Worm (Caenorhabditis elegans) whole organism, L4 larva: ENCODE data around the gene dmsr-6.

Experiments used
- F10B5.3 ChIP-seq: sonication (generic microtip); optimal IDR thresholded peaks from 2 replicates; lab custom pipeline; 2016; ENCODE audit warnings: mild to moderate bottlenecking, missing genetic modification characterization, missing compliant biosample characterization
- F26F4.8 ChIP-seq: fragments of 200-800 bp; sonication (Bioruptor generic); conservative IDR thresholded peaks from 2 replicates; pipeline ENCODE4 v1.3.6; 2022; ENCODE audit warnings: missing genetic modification characterization, missing compliant biosample characterization
- F37D6.2 ChIP-seq: sonication (generic microtip); optimal IDR thresholded peaks from 2 replicates; lab custom pipeline; 2016; ENCODE audit warnings: mild to moderate bottlenecking, missing genetic modification characterization, missing compliant biosample characterization
- F44E2.7 ChIP-seq: fragments of 200-800 bp; sonication (Bioruptor generic); IDR thresholded peaks from 2 replicates; pipeline ENCODE4 v2.1.2; 2022; ENCODE audit warnings: missing genetic modification characterization, missing compliant biosample characterization
- T20F7.1 ChIP-seq: fragments of 200-800 bp; sonication (Bioruptor generic); optimal IDR thresholded peaks from 2 replicates; lab custom pipeline; 2018; ENCODE audit warnings: mild to moderate bottlenecking, missing genetic modification characterization, missing compliant biosample characterization
- ZK546.5 ChIP-seq, 2 experiments: sonication (generic microtip); optimal IDR thresholded peaks; 2 replicates each; lab custom pipeline; 2017; ENCODE audit warnings: missing biosample characterization in 2 of 2, missing genetic modification characterization in 2 of 2
- aly-2 ChIP-seq: sonication (generic microtip); optimal IDR thresholded peaks from 2 replicates; lab custom pipeline; 2018; ENCODE audit warnings: missing biosample characterization, missing genetic modification characterization
- arid-1 ChIP-seq: fragments of 200-800 bp; sonication (Bioruptor generic); conservative IDR thresholded peaks from 2 replicates; pipeline ENCODE4 v1.3.6; 2022; ENCODE audit warnings: missing genetic modification reagents, missing genetic modification characterization, missing compliant biosample characterization
- ceh-28 ChIP-seq: fragments of 150-350 bp; optimal IDR thresholded peaks from 2 replicates; lab custom pipeline; 2014; ENCODE audit warnings: missing biosample characterization, missing genetic modification reagents, missing genetic modification characterization
- ceh-32 ChIP-seq: sonication (generic microtip); optimal IDR thresholded peaks from 2 replicates; lab custom pipeline; 2016; ENCODE audit warnings: mild to moderate bottlenecking, missing genetic modification characterization, missing compliant biosample characterization; ENCODE audit not compliant: poor library complexity
- ceh-44 ChIP-seq: fragments of 200-800 bp; sonication (Bioruptor generic); IDR thresholded peaks from 2 replicates; pipeline ENCODE4 v1.3.6; 2022; ENCODE audit warnings: missing genetic modification reagents, missing genetic modification characterization, missing compliant biosample characterization
- ceh-62 ChIP-seq: sonication (generic microtip); optimal IDR thresholded peaks from 2 replicates; lab custom pipeline; 2017; ENCODE audit warnings: missing biosample characterization, missing genetic modification characterization
- ceh-82 ChIP-seq: sonication (generic microtip); optimal IDR thresholded peaks from 2 replicates; lab custom pipeline; 2017; ENCODE audit warnings: missing biosample characterization, missing genetic modification characterization
- ces-1 ChIP-seq: fragments of 150-350 bp; sonication (generic microtip); optimal IDR thresholded peaks from 4 replicates; lab custom pipeline; 2014; ENCODE audit warnings: missing biosample characterization, missing genetic modification reagents, missing genetic modification characterization
- cey-2 ChIP-seq: sonication (generic microtip); optimal IDR thresholded peaks from 3 replicates; lab custom pipeline; 2017; ENCODE audit warnings: missing genetic modification characterization, mild to moderate bottlenecking, missing compliant biosample characterization, antibody characterized with exemption, borderline replicate concordance; ENCODE audit not compliant: insufficient read depth
- ctbp-1 ChIP-seq: fragments of 200-800 bp; sonication (Bioruptor generic); IDR thresholded peaks from 2 replicates; pipeline ENCODE4 v1.3.6; 2022; ENCODE audit warnings: missing genetic modification reagents, missing genetic modification characterization, missing compliant biosample characterization
- daf-16 ChIP-seq, 3 experiments: sonication (generic microtip); optimal IDR thresholded peaks; 2 replicates each; lab custom pipeline; 2016 to 2017; ENCODE audit warnings: missing genetic modification characterization in 3 of 3, missing genetic modification reagents in 3 of 3, mild to moderate bottlenecking in 2 of 3, missing compliant biosample characterization in 2 of 3, missing biosample characterization in 1 of 3, moderate library complexity in 1 of 3
- daf-8 ChIP-seq: fragments of 200-800 bp; sonication (Bioruptor generic); IDR thresholded peaks from 2 replicates; pipeline ENCODE4 v1.3.6; 2022; ENCODE audit warnings: missing genetic modification characterization, missing compliant biosample characterization
- dmd-6 ChIP-seq: fragments of 200-800 bp; sonication (Bioruptor generic); IDR thresholded peaks from 2 replicates; pipeline ENCODE4 v1.3.6; 2022; ENCODE audit warnings: missing genetic modification reagents, missing genetic modification characterization, missing compliant biosample characterization
- dmd-9 ChIP-seq: fragments of 200-800 bp; sonication (Bioruptor generic); IDR thresholded peaks from 2 replicates; pipeline ENCODE4 v1.3.6; 2022; ENCODE audit warnings: missing genetic modification reagents, missing genetic modification characterization, missing compliant biosample characterization
- dve-1 ChIP-seq: sonication (generic microtip); optimal IDR thresholded peaks from 2 replicates; lab custom pipeline; 2017; ENCODE audit warnings: antibody characterized with exemption, mild to moderate bottlenecking, missing genetic modification characterization, missing compliant biosample characterization; ENCODE audit not compliant: insufficient read depth
- egl-27 ChIP-seq: sonication (generic microtip); optimal IDR thresholded peaks from 3 replicates; lab custom pipeline; 2017; ENCODE audit warnings: missing biosample characterization, missing genetic modification reagents, missing genetic modification characterization
- fkh-10 ChIP-seq: fragments of 150-350 bp; optimal IDR thresholded peaks from 2 replicates; lab custom pipeline; 2014; ENCODE audit warnings: missing biosample characterization, missing genetic modification reagents, missing genetic modification characterization
- fos-1 ChIP-seq: fragments of 150-350 bp; optimal IDR thresholded peaks from 2 replicates; lab custom pipeline; 2014; ENCODE audit warnings: missing biosample characterization, missing genetic modification characterization
- gei-8 ChIP-seq: fragments of 200-800 bp; sonication (Bioruptor generic); optimal IDR thresholded peaks from 2 replicates; lab custom pipeline; 2018; ENCODE audit warnings: mild to moderate bottlenecking, missing genetic modification characterization, missing compliant biosample characterization
- lin-1 ChIP-seq: fragments of 200-800 bp; sonication (Bioruptor generic); IDR thresholded peaks from 2 replicates; pipeline ENCODE4 v1.3.6; 2022; ENCODE audit warnings: missing genetic modification reagents, missing genetic modification characterization, missing compliant biosample characterization
- lin-13 ChIP-seq: fragments of 150-350 bp; optimal IDR thresholded peaks from 2 replicates; lab custom pipeline; 2014; ENCODE audit warnings: missing biosample characterization, missing genetic modification reagents, missing genetic modification characterization
- lin-38 ChIP-seq: fragments of 200-800 bp; sonication (Bioruptor generic); IDR thresholded peaks from 2 replicates; pipeline ENCODE4 v1.3.6; 2022; ENCODE audit warnings: missing genetic modification reagents, missing genetic modification characterization, missing compliant biosample characterization
- lin-39 ChIP-seq: fragments of 150-350 bp; optimal IDR thresholded peaks from 2 replicates; lab custom pipeline; 2014; ENCODE audit warnings: missing biosample characterization, missing genetic modification reagents, missing genetic modification characterization
- lsy-2 ChIP-seq, 2 experiments: fragments of 150-350 bp in 1 of 2; sonication (generic microtip) in 1 of 2; optimal IDR thresholded peaks; 2 replicates each; lab custom pipeline; 2014 to 2017; ENCODE audit warnings: missing biosample characterization in 2 of 2, missing genetic modification characterization in 2 of 2
- mes-2 ChIP-seq: sonication (generic microtip); optimal IDR thresholded peaks from 2 replicates; lab custom pipeline; 2016; ENCODE audit warnings: missing genotype, mild to moderate bottlenecking, missing genetic modification characterization, missing compliant biosample characterization; ENCODE audit not compliant: poor library complexity, severe bottlenecking
- mxl-3 ChIP-seq: fragments of 200-800 bp; sonication (Bioruptor generic); optimal IDR thresholded peaks from 2 replicates; lab custom pipeline; 2018; ENCODE audit warnings: mild to moderate bottlenecking, missing genetic modification characterization, missing compliant biosample characterization
- nhr-10 ChIP-seq: fragments of 150-350 bp; optimal IDR thresholded peaks from 2 replicates; lab custom pipeline; 2014; ENCODE audit warnings: missing biosample characterization, missing genetic modification characterization
- nhr-102 ChIP-seq: sonication (generic microtip); optimal IDR thresholded peaks from 2 replicates; lab custom pipeline; 2016; ENCODE audit warnings: mild to moderate bottlenecking, missing genetic modification characterization, moderate library complexity, missing compliant biosample characterization
- nhr-11 ChIP-seq: fragments of 150-350 bp; optimal IDR thresholded peaks from 2 replicates; lab custom pipeline; 2014; ENCODE audit warnings: missing biosample characterization, missing genetic modification characterization
- nhr-25 ChIP-seq: sonication (generic microtip); optimal IDR thresholded peaks from 2 replicates; lab custom pipeline; 2017; ENCODE audit warnings: missing genetic modification characterization, mild to moderate bottlenecking, missing compliant biosample characterization, antibody characterized with exemption, moderate library complexity, borderline replicate concordance; ENCODE audit not compliant: insufficient read depth
- nhr-28 ChIP-seq: fragments of 150-350 bp; optimal IDR thresholded peaks from 2 replicates; lab custom pipeline; 2014; ENCODE audit warnings: missing biosample characterization, missing genetic modification characterization
- nhr-41 ChIP-seq: fragments of 200-800 bp; sonication (Bioruptor generic); IDR thresholded peaks from 2 replicates; pipeline ENCODE4 v1.3.6; 2022; ENCODE audit warnings: missing genetic modification reagents, missing genetic modification characterization, missing compliant biosample characterization
- nhr-42 ChIP-seq: fragments of 200-800 bp; sonication (Bioruptor generic); IDR thresholded peaks from 2 replicates; pipeline ENCODE4 v1.3.6; 2022; ENCODE audit warnings: missing genetic modification characterization, missing compliant biosample characterization
- nhr-76 ChIP-seq: fragments of 150-350 bp; optimal IDR thresholded peaks from 2 replicates; lab custom pipeline; 2014; ENCODE audit warnings: missing biosample characterization, missing genetic modification characterization
- saeg-2 ChIP-seq: fragments of 200-800 bp; sonication (Bioruptor generic); IDR thresholded peaks from 2 replicates; pipeline ENCODE4 v1.3.6; 2022; ENCODE audit warnings: missing genetic modification reagents, missing genetic modification characterization, missing compliant biosample characterization
- snpc-1.2 ChIP-seq: fragments of 200-800 bp; sonication (Bioruptor generic); IDR thresholded peaks from 2 replicates; pipeline ENCODE4 v1.3.6; 2022; ENCODE audit warnings: missing genetic modification reagents, missing genetic modification characterization, missing compliant biosample characterization
- tra-1 ChIP-seq: fragments of 200-800 bp; sonication (Bioruptor generic); IDR thresholded peaks from 2 replicates; pipeline ENCODE4 v1.3.6; 2022; ENCODE audit warnings: missing genetic modification reagents, missing genetic modification characterization, missing compliant biosample characterization
- unc-39 ChIP-seq: sonication (generic microtip); optimal IDR thresholded peaks from 2 replicates; lab custom pipeline; 2017; ENCODE audit warnings: missing biosample characterization, missing genetic modification characterization
- unc-62 ChIP-seq, 3 experiments: fragments of 150-350 bp in 1 of 3; sonication (generic microtip); optimal IDR thresholded peaks in 2 of 3; peaks in 1 of 3; 1 replicate in 1 of 3; 2 replicates in 2 of 3; lab custom pipeline; 2014 to 2017; ENCODE audit warnings: missing biosample characterization in 3 of 3, missing genetic modification characterization in 3 of 3, missing genetic modification reagents in 3 of 3, missing genotype in 1 of 3
- vab-7 ChIP-seq: fragments of 200-800 bp; sonication (Bioruptor generic); IDR thresholded peaks from 2 replicates; pipeline ENCODE4 v1.3.6; 2022; ENCODE audit warnings: missing genetic modification reagents, missing genetic modification characterization, missing compliant biosample characterization
- zfp-2 ChIP-seq: sonication (generic microtip); optimal IDR thresholded peaks from 2 replicates; lab custom pipeline; 2016; ENCODE audit warnings: mild to moderate bottlenecking, missing genetic modification characterization, missing compliant biosample characterization
- zip-11 ChIP-seq: fragments of 200-800 bp; sonication (Bioruptor generic); IDR thresholded peaks from 2 replicates; pipeline ENCODE4 v1.3.6; 2022; ENCODE audit warnings: missing genetic modification characterization, missing compliant biosample characterization
- zip-2 ChIP-seq: fragments of 150-350 bp; optimal IDR thresholded peaks from 2 replicates; lab custom pipeline; 2014; ENCODE audit warnings: missing biosample characterization, missing genetic modification characterization
- ztf-7 ChIP-seq: fragments of 150-350 bp; optimal IDR thresholded peaks from 2 replicates; lab custom pipeline; 2014; ENCODE audit warnings: missing biosample characterization, missing genetic modification characterization

Gene dmsr-6

DNA sequence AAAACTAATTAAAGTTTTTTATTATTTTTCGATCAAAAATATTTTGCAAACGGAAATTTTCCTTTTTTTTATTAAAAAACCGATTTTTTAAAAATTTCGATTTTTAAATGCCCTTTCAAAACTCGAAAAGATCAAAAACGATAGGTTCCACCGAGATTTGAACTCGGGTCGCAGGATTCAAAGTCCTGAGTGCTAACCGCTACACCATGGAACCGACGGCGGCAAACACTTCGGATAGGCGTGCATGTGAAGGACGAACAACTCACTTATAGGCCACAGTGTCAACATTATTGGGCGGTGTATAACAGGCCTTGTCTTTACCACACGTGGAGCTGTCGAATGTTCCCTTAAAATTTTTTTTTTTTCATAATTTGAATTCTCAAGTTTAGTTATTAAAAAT, 19.3 kb downstream of the dmsr-6 start (continued):
- peak; percentile 31 for TF ChIP-seq dve-1 (tag; lab: Kevin White, UChicago)
- TF ChIP-seq nhr-25 = no peak
- TF ChIP-seq mes-2 = peak; percentile 71
- no peak for TF ChIP-seq gei-8 (GFP tag; lab: Kevin White, UChicago)
- no peak for TF ChIP-seq F10B5.3 (tag; lab: Kevin White, UChicago)
- no peak for TF ChIP-seq ceh-28 (tag; lab: Kevin White, UChicago)
- no peak for TF ChIP-seq dmd-9 (GFP tag; lab: Robert Waterston, UW)
- TF ChIP-seq ztf-7 (tag; lab: Kevin White, UChicago) = no peak
- TF ChIP-seq ces-1 = no peak
- no peak for TF ChIP-seq ZK546.5 (tag; optimal IDR thresholded peaks at IDR 0.05; lab: Kevin White, UChicago)
- no peak for TF ChIP-seq fkh-10 (GFP tag; lab: Kevin White, UChicago)
- no peak for TF ChIP-seq lin-13
- no peak for TF ChIP-seq nhr-10 (tag; lab: Kevin White, UChicago)
- no peak for TF ChIP-seq nhr-11 (tag; lab: Kevin White, UChicago)
- no peak for TF ChIP-seq zfp-2
- no peak for TF ChIP-seq lin-1 (GFP tag; lab: Robert Waterston, UW)
- no peak for TF ChIP-seq F37D6.2
- TF ChIP-seq lsy-2 (tag; optimal IDR thresholded peaks at IDR 0.05; lab: Kevin White, UChicago) = peak in 1 of 2 experiments; percentile 16
- no peak for TF ChIP-seq unc-39
- TF ChIP-seq ceh-82 (tag; lab: Kevin White, UChicago) = no peak
- TF ChIP-seq vab-7 = 0 out of 2 replicates have a peak, but pooled peaks have one; percentile 47
- TF ChIP-seq nhr-102 (tag; lab: Kevin White, UChicago) = no peak
- no peak for TF ChIP-seq dmd-6
- no peak for TF ChIP-seq nhr-76 (tag; lab: Kevin White, UChicago)
- TF ChIP-seq saeg-2 (GFP tag; lab: Robert Waterston, UW) = no peak
- TF ChIP-seq ceh-44 (GFP tag; lab: Robert Waterston, UW) = no peak
- no peak for TF ChIP-seq nhr-41 (GFP tag; lab: Robert Waterston, UW)
- no peak for TF ChIP-seq T20F7.1
- TF ChIP-seq F44E2.7 = no peak
- no peak for TF ChIP-seq zip-2
- no peak for TF ChIP-seq snpc-1.2
- TF ChIP-seq egl-27 (tag; lab: Kevin White, UChicago) = no peak
- TF ChIP-seq ceh-62 (tag; lab: Kevin White, UChicago) = no peak
- no peak for TF ChIP-seq tra-1 (GFP tag; lab: Robert Waterston, UW)
- TF ChIP-seq aly-2 = no peak
- no peak for TF ChIP-seq F26F4.8 (GFP tag; lab: Robert Waterston, UW)
- TF ChIP-seq cey-2 (tag; lab: Kevin White, UChicago) = no peak
- no peak for TF ChIP-seq unc-62 (GFP tag; optimal IDR thresholded peaks at IDR 0.05 in 1 of 2; lab: Kevin White, UChicago)
- no peak for TF ChIP-seq unc-62 (tag; optimal IDR thresholded peaks at IDR 0.05; lab: Kevin White, UChicago)
- no peak for TF ChIP-seq ceh-32 (tag; lab: Kevin White, UChicago)
- no peak for TF ChIP-seq daf-8
- TF ChIP-seq lin-38 (GFP tag; lab: Robert Waterston, UW) = peak; percentile 49; the same call in 1 of the 2 replicates
- no peak for TF ChIP-seq zip-11
- no peak for TF ChIP-seq lin-39 (tag; lab: Kevin White, UChicago)
- TF ChIP-seq arid-1 (GFP tag; lab: Robert Waterston, UW) = no peak
- TF ChIP-seq daf-16 (GFP tag; optimal IDR thresholded peaks at IDR 0.05; lab: Kevin White, UChicago) = no peak
- TF ChIP-seq daf-16 (tag; optimal IDR thresholded peaks at IDR 0.05; lab: Kevin White, UChicago) = peak; percentile 64
- 0 out of 2 replicates have a peak, but pooled peaks have one; percentile 24 for TF ChIP-seq ctbp-1 (GFP tag; lab: Robert Waterston, UW)
- TF ChIP-seq fos-1 (tag; lab: Kevin White, UChicago) = no peak
- no peak for TF ChIP-seq nhr-28 (tag; lab: Kevin White, UChicago)
- no peak for TF ChIP-seq mxl-3 (GFP tag; lab: Kevin White, UChicago)
- TF ChIP-seq nhr-42 (GFP tag; lab: Robert Waterston, UW) = no peak
